Worm (Caenorhabditis elegans) whole organism, young adult: ENCODE data around the gene Y57G11C.46.

Experiments
- B0035.1 ChIP-seq: sonication (generic microtip); optimal IDR thresholded peaks from 2 replicates; lab custom pipeline; 2016; ENCODE audit warnings: missing genetic modification characterization, mild to moderate bottlenecking, missing compliant biosample characterization, missing genotype, missing genetic modification reagents
- B0336.3 ChIP-seq: fragments of 200-800 bp; sonication (Bioruptor generic); IDR thresholded peaks from 2 replicates; pipeline ENCODE4 v1.3.6; 2022; ENCODE audit warnings: missing genetic modification characterization, missing compliant biosample characterization
- C06A6.2 ChIP-seq: fragments of 200-800 bp; sonication (Bioruptor generic); conservative IDR thresholded peaks from 2 replicates; pipeline ENCODE4 v1.3.6; 2022; ENCODE audit warnings: missing genetic modification characterization, missing compliant biosample characterization
- D2030.7 ChIP-seq: fragments of 200-800 bp; sonication (Bioruptor generic); IDR thresholded peaks from 2 replicates; pipeline ENCODE4 v1.3.6; 2022; ENCODE audit warnings: missing genetic modification reagents, missing genetic modification characterization, missing compliant biosample characterization
- F37B4.10 ChIP-seq: fragments of 200-800 bp; sonication (Bioruptor generic); IDR thresholded peaks from 2 replicates; pipeline ENCODE4 v1.3.6; 2022; ENCODE audit warnings: missing genetic modification characterization, missing compliant biosample characterization
- F57A8.1 ChIP-seq: fragments of 200-800 bp; sonication (Bioruptor generic); optimal IDR thresholded peaks from 2 replicates; lab custom pipeline; 2018; ENCODE audit warnings: mild to moderate bottlenecking, missing genetic modification characterization, moderate library complexity, missing compliant biosample characterization
- K11D2.4 ChIP-seq: fragments of 200-800 bp; sonication (Bioruptor generic); IDR thresholded peaks from 2 replicates; pipeline ENCODE4 v1.3.6; 2022; ENCODE audit warnings: missing genetic modification reagents, missing genetic modification characterization, missing compliant biosample characterization
- K12H6.12 ChIP-seq: fragments of 200-800 bp; sonication (Bioruptor generic); optimal IDR thresholded peaks from 2 replicates; lab custom pipeline; 2018; ENCODE audit warnings: mild to moderate bottlenecking, missing genetic modification characterization, missing compliant biosample characterization
- Y79H2A.3 ChIP-seq: fragments of 200-800 bp; sonication (Bioruptor generic); conservative IDR thresholded peaks from 2 replicates; pipeline ENCODE4 v1.3.6; 2022; ENCODE audit warnings: missing genetic modification reagents, missing genetic modification characterization, missing compliant biosample characterization
- ZK185.1 ChIP-seq: sonication (generic microtip); optimal IDR thresholded peaks from 2 replicates; lab custom pipeline; 2016; ENCODE audit warnings: mild to moderate bottlenecking, missing genetic modification characterization, missing compliant biosample characterization; ENCODE audit not compliant: poor library complexity, severe bottlenecking
- ama-1 ChIP-seq, 3 experiments: fragments of 150-350 bp in 1 of 3; sonication (generic microtip) in 2 of 3; optimal IDR thresholded peaks; 2 replicates each; lab custom pipeline; 2014 to 2018; ENCODE audit warnings: missing biosample characterization in 2 of 3, missing genetic modification characterization in 2 of 3, missing genetic modification reagents in 2 of 3
- attf-5 ChIP-seq: fragments of 200-800 bp; sonication (Bioruptor generic); optimal IDR thresholded peaks from 2 replicates; lab custom pipeline; 2018; ENCODE audit warnings: mild to moderate bottlenecking, missing genetic modification characterization, missing compliant biosample characterization
- bed-1 ChIP-seq: fragments of 200-800 bp; sonication (Bioruptor generic); IDR thresholded peaks from 2 replicates; pipeline ENCODE4 v1.3.6; 2022; ENCODE audit warnings: missing genetic modification reagents, missing genetic modification characterization, missing compliant biosample characterization
- bed-2 ChIP-seq: fragments of 200-800 bp; sonication (Bioruptor generic); IDR thresholded peaks from 2 replicates; pipeline ENCODE4 v1.3.6; 2022; ENCODE audit warnings: missing genetic modification reagents, missing genetic modification characterization, missing compliant biosample characterization
- cebp-1 ChIP-seq, 2 experiments: fragments of 200-800 bp in 1 of 2; sonication (Bioruptor generic) in 1 of 2; sonication (generic microtip) in 1 of 2; IDR thresholded peaks in 1 of 2; optimal IDR thresholded peaks in 1 of 2; 2 replicates each; pipeline versions ENCODE4 v1.3.6 to Lab custom; 2017 to 2022; ENCODE audit warnings: missing compliant biosample characterization in 2 of 2, missing genetic modification characterization in 2 of 2, mild to moderate bottlenecking in 1 of 2, missing genetic modification reagents in 1 of 2, moderate library complexity in 1 of 2
- ceh-58 ChIP-seq: fragments of 200-800 bp; sonication (Bioruptor generic); IDR thresholded peaks from 2 replicates; pipeline ENCODE4 v1.3.6; 2022; ENCODE audit warnings: missing genetic modification characterization, missing compliant biosample characterization
- ceh-79 ChIP-seq: sonication (generic microtip); optimal IDR thresholded peaks from 2 replicates; lab custom pipeline; 2017; ENCODE audit warnings: mild to moderate bottlenecking, missing genetic modification characterization, missing compliant biosample characterization
- chd-7 ChIP-seq: sonication (generic microtip); optimal IDR thresholded peaks from 2 replicates; lab custom pipeline; 2016; ENCODE audit warnings: mild to moderate bottlenecking, missing genetic modification characterization, moderate library complexity, missing compliant biosample characterization
- dox-1 ChIP-seq: fragments of 200-800 bp; sonication (Bioruptor generic); IDR thresholded peaks from 2 replicates; pipeline ENCODE4 v1.3.6; 2022; ENCODE audit warnings: missing genetic modification reagents, missing genetic modification characterization, missing compliant biosample characterization
- egl-44 ChIP-seq: fragments of 200-800 bp; sonication (Bioruptor generic); IDR thresholded peaks from 2 replicates; pipeline ENCODE4 v1.3.6; 2022; ENCODE audit warnings: missing genetic modification reagents, missing genetic modification characterization, missing compliant biosample characterization
- ekl-4 ChIP-seq: fragments of 200-800 bp; sonication (Bioruptor generic); IDR thresholded peaks from 2 replicates; pipeline ENCODE4 v1.3.6; 2022; ENCODE audit warnings: missing genetic modification reagents, missing genetic modification characterization, missing compliant biosample characterization
- ets-4 ChIP-seq: fragments of 200-800 bp; sonication (Bioruptor generic); optimal IDR thresholded peaks from 2 replicates; lab custom pipeline; 2018; ENCODE audit warnings: mild to moderate bottlenecking, missing genetic modification characterization, missing compliant biosample characterization
- hmg-1.2 ChIP-seq: fragments of 200-800 bp; sonication (Bioruptor generic); IDR thresholded peaks from 2 replicates; pipeline ENCODE4 v1.3.6; 2022; ENCODE audit warnings: missing genetic modification reagents, missing genetic modification characterization, missing compliant biosample characterization
- hsf-1 ChIP-seq: fragments of 200-800 bp; sonication (Bioruptor generic); IDR thresholded peaks from 2 replicates; pipeline ENCODE4 v1.3.6; 2022; ENCODE audit warnings: missing genetic modification reagents, missing genetic modification characterization, missing compliant biosample characterization
- lag-1 ChIP-seq: fragments of 200-800 bp; sonication (Bioruptor generic); IDR thresholded peaks from 2 replicates; pipeline ENCODE4 v1.3.6; 2022; ENCODE audit warnings: missing genetic modification reagents, missing genetic modification characterization, missing compliant biosample characterization
- lin-54 ChIP-seq: fragments of 200-800 bp; sonication (Bioruptor generic); optimal IDR thresholded peaks from 2 replicates; lab custom pipeline; 2018; ENCODE audit warnings: mild to moderate bottlenecking, missing genetic modification characterization, missing compliant biosample characterization
- lsy-27 ChIP-seq: sonication (generic microtip); optimal IDR thresholded peaks from 2 replicates; lab custom pipeline; 2017; ENCODE audit warnings: missing genetic modification characterization, mild to moderate bottlenecking, missing compliant biosample characterization, antibody characterized with exemption, missing genotype, borderline replicate concordance; ENCODE audit not compliant: insufficient read depth
- madf-10 ChIP-seq: sonication (generic microtip); optimal IDR thresholded peaks from 2 replicates; lab custom pipeline; 2016; ENCODE audit warnings: mild to moderate bottlenecking, missing genetic modification characterization, missing compliant biosample characterization
- mel-28 ChIP-seq: sonication (generic microtip); optimal IDR thresholded peaks from 2 replicates; lab custom pipeline; 2016; ENCODE audit warnings: borderline replicate concordance, mild to moderate bottlenecking, missing genetic modification characterization, missing compliant biosample characterization
- mes-4 ChIP-seq: sonication (generic microtip); optimal IDR thresholded peaks from 2 replicates; lab custom pipeline; 2016; ENCODE audit warnings: missing genotype, missing genetic modification characterization, missing compliant biosample characterization
- nfya-1 ChIP-seq: sonication (generic microtip); optimal IDR thresholded peaks from 2 replicates; lab custom pipeline; 2017; ENCODE audit warnings: antibody characterized with exemption, missing compliant biosample characterization, missing genetic modification characterization, borderline replicate concordance; ENCODE audit not compliant: insufficient read depth
- nhr-120 ChIP-seq: fragments of 200-800 bp; sonication (Bioruptor generic); IDR thresholded peaks from 2 replicates; pipeline ENCODE4 v1.3.6; 2022; ENCODE audit warnings: missing genetic modification characterization, missing compliant biosample characterization
- nhr-80 ChIP-seq: sonication (generic microtip); optimal IDR thresholded peaks from 2 replicates; lab custom pipeline; 2016; ENCODE audit warnings: missing genetic modification characterization, missing compliant biosample characterization
- nhr-90 ChIP-seq: sonication (generic microtip); optimal IDR thresholded peaks from 2 replicates; lab custom pipeline; 2016; ENCODE audit warnings: missing genotype, mild to moderate bottlenecking, missing genetic modification characterization, missing compliant biosample characterization
- pbrm-1 ChIP-seq: fragments of 200-800 bp; sonication (Bioruptor generic); IDR thresholded peaks from 2 replicates; pipeline ENCODE4 v1.3.6; 2022; ENCODE audit warnings: missing genetic modification reagents, missing genetic modification characterization, missing compliant biosample characterization
- pha-4 ChIP-seq: fragments of 150-350 bp; sonication (generic microtip); optimal IDR thresholded peaks from 2 replicates; lab custom pipeline; 2014; ENCODE audit warnings: missing biosample characterization, missing genetic modification reagents, missing genetic modification characterization
- snpc-1.1 ChIP-seq: sonication (generic microtip); optimal IDR thresholded peaks from 2 replicates; lab custom pipeline; 2017; ENCODE audit warnings: missing genetic modification characterization, mild to moderate bottlenecking, missing compliant biosample characterization, antibody characterized with exemption, moderate library complexity, missing genotype, missing genetic modification reagents; ENCODE audit not compliant: insufficient read depth
- somi-1 ChIP-seq: fragments of 200-800 bp; sonication (Bioruptor generic); optimal IDR thresholded peaks from 2 replicates; lab custom pipeline; 2018; ENCODE audit warnings: mild to moderate bottlenecking, missing genetic modification characterization, missing compliant biosample characterization
- sptf-2 ChIP-seq: fragments of 200-800 bp; sonication (Bioruptor generic); optimal IDR thresholded peaks from 2 replicates; lab custom pipeline; 2018; ENCODE audit warnings: mild to moderate bottlenecking, missing genetic modification characterization, missing compliant biosample characterization
- tbp1 ChIP-seq: fragments of 200-800 bp; sonication (Bioruptor generic); optimal IDR thresholded peaks from 2 replicates; lab custom pipeline; 2018; ENCODE audit warnings: mild to moderate bottlenecking, missing genetic modification characterization, missing compliant biosample characterization
- tbx-9 ChIP-seq: sonication (generic microtip); optimal IDR thresholded peaks from 2 replicates; lab custom pipeline; 2016; ENCODE audit warnings: borderline replicate concordance, missing genetic modification characterization, inconsistent platforms, missing compliant biosample characterization
- tlf-1 ChIP-seq: fragments of 200-800 bp; sonication (Bioruptor generic); optimal IDR thresholded peaks from 2 replicates; lab custom pipeline; 2018; ENCODE audit warnings: mild to moderate bottlenecking, missing genetic modification characterization, missing compliant biosample characterization
- xnd-1 ChIP-seq: sonication (generic microtip); optimal IDR thresholded peaks from 2 replicates; lab custom pipeline; 2016; ENCODE audit warnings: missing genotype, missing genetic modification reagents, missing genetic modification characterization, missing compliant biosample characterization
- ztf-18 ChIP-seq: sonication (generic microtip); optimal IDR thresholded peaks from 2 replicates; lab custom pipeline; 2016; ENCODE audit warnings: missing genotype, mild to moderate bottlenecking, missing genetic modification characterization, missing compliant biosample characterization
- ztf-22 ChIP-seq: fragments of 200-800 bp; sonication (Bioruptor generic); optimal IDR thresholded peaks from 2 replicates; lab custom pipeline; 2018; ENCODE audit warnings: mild to moderate bottlenecking, missing genetic modification characterization, moderate library complexity, missing compliant biosample characterization
- ztf-3 ChIP-seq: fragments of 200-800 bp; sonication (Bioruptor generic); optimal IDR thresholded peaks from 2 replicates; lab custom pipeline; 2018; ENCODE audit warnings: mild to moderate bottlenecking, missing genetic modification characterization, missing compliant biosample characterization

The Y57G11C.46 gene

DNA sequence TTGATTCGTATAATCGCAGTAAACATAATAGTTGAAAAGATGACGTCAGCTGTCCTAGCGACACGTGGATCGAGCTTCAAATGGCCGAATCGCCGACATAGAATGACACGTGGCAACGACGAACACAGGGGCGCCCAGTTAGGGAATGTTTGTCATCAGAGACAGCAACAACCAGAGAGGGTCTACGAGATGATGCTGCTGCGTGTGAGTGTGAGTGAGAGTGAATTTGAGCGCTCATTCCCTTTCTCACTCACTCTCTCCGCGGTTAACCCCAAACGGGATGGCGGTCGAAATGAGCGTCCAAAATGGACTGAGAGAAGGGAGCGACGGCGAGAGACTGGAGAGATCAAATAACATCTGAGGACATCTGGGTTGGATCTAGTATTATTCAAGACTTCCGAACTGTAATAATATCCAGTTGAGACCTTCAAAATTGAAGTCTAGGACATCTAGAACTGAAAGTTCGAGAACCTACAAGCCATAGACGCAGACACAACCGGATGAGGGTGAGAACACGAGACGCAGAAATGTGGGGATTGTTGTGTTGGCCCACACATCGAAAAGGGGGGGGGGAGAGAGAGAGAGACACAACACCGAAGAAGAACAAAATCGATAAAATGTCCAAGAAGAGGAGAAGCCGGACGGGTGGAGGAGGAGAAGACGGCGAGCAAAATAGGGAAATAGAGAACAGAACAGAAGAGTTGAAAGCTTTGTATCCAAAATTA is 22.1 kb downstream of the Y57G11C.46 start (continued):
- no peak for TF ChIP-seq ztf-3 (GFP tag; lab: Kevin White, UChicago)
- TF ChIP-seq madf-10, result no peak
- peak; percentile 66 for TF ChIP-seq K12H6.12 (tag; lab: Kevin White, UChicago)
- TF ChIP-seq xnd-1, result no peak
- no peak for TF ChIP-seq F57A8.1
- peak; percentile 38 for TF ChIP-seq nhr-90
- no peak for TF ChIP-seq bed-2 (GFP tag; lab: Robert Waterston, UW)
- no peak for TF ChIP-seq mes-4 (tag; lab: Kevin White, UChicago)
- TF ChIP-seq bed-1 (GFP tag; lab: Robert Waterston, UW), result no peak
- no peak for TF ChIP-seq ceh-79 (tag; lab: Kevin White, UChicago)
- peak; percentile 64 for TF ChIP-seq nhr-80 (tag; lab: Kevin White, UChicago)
- TF ChIP-seq hmg-1.2 (GFP tag; lab: Robert Waterston, UW), result peak; percentile 48; the same call in 1 of the 2 replicates
- TF ChIP-seq ekl-4 (GFP tag; lab: Robert Waterston, UW), result no peak
- no peak for TF ChIP-seq chd-7 (tag; lab: Kevin White, UChicago)
- no peak for TF ChIP-seq pha-4 (tag; lab: Kevin White, UChicago)
- no peak for TF ChIP-seq C06A6.2 (GFP tag; lab: Robert Waterston, UW)
- no peak for TF ChIP-seq lsy-27 (tag; lab: Kevin White, UChicago)
- no peak for TF ChIP-seq sptf-2 (GFP tag; lab: Kevin White, UChicago)
- TF ChIP-seq tlf-1 (GFP tag; lab: Kevin White, UChicago), result no peak
- TF ChIP-seq F37B4.10 (GFP tag; lab: Robert Waterston, UW), result 0 out of 2 replicates have a peak, but pooled peaks have one; percentile 36
- no peak for TF ChIP-seq somi-1
- no peak for TF ChIP-seq ztf-22 (GFP tag; lab: Kevin White, UChicago)
- no peak for TF ChIP-seq lin-54 (GFP tag; lab: Kevin White, UChicago)
- 0 out of 2 replicates have a peak, but pooled peaks have one; percentile 6 for TF ChIP-seq pbrm-1 (GFP tag; lab: Robert Waterston, UW)
- TF ChIP-seq tbp1 (GFP tag; lab: Kevin White, UChicago), result no peak
- no peak for TF ChIP-seq tbx-9 (tag; lab: Kevin White, UChicago)
- no peak for TF ChIP-seq nfya-1 (tag; lab: Kevin White, UChicago)
- peak; percentile 54; the same call in 1 of the 2 replicates for TF ChIP-seq hsf-1 (GFP tag; lab: Robert Waterston, UW)
- TF ChIP-seq D2030.7 (GFP tag; lab: Robert Waterston, UW), result no peak
- TF ChIP-seq snpc-1.1 (tag; lab: Kevin White, UChicago), result no peak
- TF ChIP-seq ets-4, result no peak
- TF ChIP-seq ztf-18 (tag; lab: Kevin White, UChicago), result peak; percentile 50
- no peak for TF ChIP-seq mel-28 (tag; lab: Kevin White, UChicago)
- TF ChIP-seq egl-44 (GFP tag; lab: Robert Waterston, UW), result no peak
- TF ChIP-seq nhr-120 (GFP tag; lab: Robert Waterston, UW), result no peak
- no peak for TF ChIP-seq dox-1
- no peak for TF ChIP-seq ceh-58 (GFP tag; lab: Robert Waterston, UW)
- no peak for TF ChIP-seq lag-1 (GFP tag; lab: Robert Waterston, UW)
- no peak for TF ChIP-seq B0035.1 (tag; lab: Kevin White, UChicago)
- 0 out of 2 replicates have a peak, but pooled peaks have one; percentile 26 for TF ChIP-seq B0336.3
- peak; percentile 62 for TF ChIP-seq attf-5
- no peak for TF ChIP-seq ZK185.1
- no peak for TF ChIP-seq Y79H2A.3
- TF ChIP-seq K11D2.4, result 0 out of 2 replicates have a peak, but pooled peaks have one; percentile 12
- no peak for TF ChIP-seq cebp-1 (GFP tag; IDR thresholded peaks at IDR 0.05; lab: Robert Waterston, UW)
- no peak for TF ChIP-seq cebp-1 (tag; optimal IDR thresholded peaks at IDR 0.05; lab: Kevin White, UChicago)
- TF ChIP-seq ama-1 (optimal IDR thresholded peaks at IDR 0.05; lab: Kevin White, UChicago), result peak; percentile 34
- no peak for TF ChIP-seq ama-1 (GFP tag; optimal IDR thresholded peaks at IDR 0.05; lab: Kevin White, UChicago)
